Worm (Caenorhabditis elegans) whole organism, L4 larva: ENCODE results near the gene F14F7.4.

Experiments
- F10B5.3 ChIP-seq: sonication (generic microtip); optimal IDR thresholded peaks from 2 replicates; lab custom pipeline; 2016; ENCODE audit warnings: mild to moderate bottlenecking, missing genetic modification characterization, missing compliant biosample characterization
- F26F4.8 ChIP-seq: fragments of 200-800 bp; sonication (Bioruptor generic); conservative IDR thresholded peaks from 2 replicates; pipeline ENCODE4 v1.3.6; 2022; ENCODE audit warnings: missing genetic modification characterization, missing compliant biosample characterization
- R02D3.7 ChIP-seq: fragments of 150-350 bp; sonication (generic microtip); optimal IDR thresholded peaks from 3 replicates; lab custom pipeline; 2014; ENCODE audit warnings: missing biosample characterization, missing genetic modification characterization
- Y48G9A.11 ChIP-seq: fragments of 200-800 bp; sonication (Bioruptor generic); IDR thresholded peaks from 2 replicates; pipeline ENCODE4 v1.3.6; 2022; ENCODE audit warnings: missing genetic modification reagents, missing genetic modification characterization, missing compliant biosample characterization
- ZK337.2 ChIP-seq: fragments of 200-800 bp; sonication (Bioruptor generic); IDR thresholded peaks from 2 replicates; pipeline ENCODE4 v1.3.6; 2022; ENCODE audit warnings: missing genetic modification reagents, missing genetic modification characterization, missing compliant biosample characterization
- aha-1 ChIP-seq: fragments of 150-350 bp; peaks from one replicate; lab custom pipeline; 2014; ENCODE audit warnings: missing biosample characterization, missing genetic modification characterization
- aly-2 ChIP-seq: sonication (generic microtip); optimal IDR thresholded peaks from 2 replicates; lab custom pipeline; 2018; ENCODE audit warnings: missing biosample characterization, missing genetic modification characterization
- ceh-20 ChIP-seq: fragments of 200-800 bp; sonication (Bioruptor generic); IDR thresholded peaks from 2 replicates; pipeline ENCODE4 v1.3.6; 2022; ENCODE audit warnings: missing genetic modification reagents, missing genetic modification characterization, missing compliant biosample characterization
- ceh-28 ChIP-seq: fragments of 150-350 bp; optimal IDR thresholded peaks from 2 replicates; lab custom pipeline; 2014; ENCODE audit warnings: missing biosample characterization, missing genetic modification reagents, missing genetic modification characterization
- ceh-82 ChIP-seq: sonication (generic microtip); optimal IDR thresholded peaks from 2 replicates; lab custom pipeline; 2017; ENCODE audit warnings: missing biosample characterization, missing genetic modification characterization
- cey-2 ChIP-seq: sonication (generic microtip); optimal IDR thresholded peaks from 3 replicates; lab custom pipeline; 2017; ENCODE audit warnings: missing genetic modification characterization, mild to moderate bottlenecking, missing compliant biosample characterization, antibody characterized with exemption, borderline replicate concordance; ENCODE audit not compliant: insufficient read depth
- ctbp-1 ChIP-seq: fragments of 200-800 bp; sonication (Bioruptor generic); IDR thresholded peaks from 2 replicates; pipeline ENCODE4 v1.3.6; 2022; ENCODE audit warnings: missing genetic modification reagents, missing genetic modification characterization, missing compliant biosample characterization
- daf-19 ChIP-seq: fragments of 200-800 bp; sonication (Bioruptor generic); conservative IDR thresholded peaks from 2 replicates; pipeline ENCODE4 v1.3.6; 2022; ENCODE audit warnings: missing genetic modification characterization, missing compliant biosample characterization
- dmd-6 ChIP-seq: fragments of 200-800 bp; sonication (Bioruptor generic); IDR thresholded peaks from 2 replicates; pipeline ENCODE4 v1.3.6; 2022; ENCODE audit warnings: missing genetic modification reagents, missing genetic modification characterization, missing compliant biosample characterization
- dve-1 ChIP-seq: sonication (generic microtip); optimal IDR thresholded peaks from 2 replicates; lab custom pipeline; 2017; ENCODE audit warnings: antibody characterized with exemption, mild to moderate bottlenecking, missing genetic modification characterization, missing compliant biosample characterization; ENCODE audit not compliant: insufficient read depth
- egl-27 ChIP-seq: sonication (generic microtip); optimal IDR thresholded peaks from 3 replicates; lab custom pipeline; 2017; ENCODE audit warnings: missing biosample characterization, missing genetic modification reagents, missing genetic modification characterization
- fkh-10 ChIP-seq: fragments of 150-350 bp; optimal IDR thresholded peaks from 2 replicates; lab custom pipeline; 2014; ENCODE audit warnings: missing biosample characterization, missing genetic modification reagents, missing genetic modification characterization
- hlh-11 ChIP-seq: fragments of 200-800 bp; sonication (Bioruptor generic); optimal IDR thresholded peaks from 2 replicates; lab custom pipeline; 2018; ENCODE audit warnings: mild to moderate bottlenecking, missing genetic modification characterization, missing compliant biosample characterization
- hmg-1.1 ChIP-seq: fragments of 200-800 bp; sonication (Bioruptor generic); IDR thresholded peaks from 2 replicates; pipeline ENCODE4 v1.3.6; 2022; ENCODE audit warnings: missing genetic modification reagents, missing genetic modification characterization, missing compliant biosample characterization
- lin-1 ChIP-seq: fragments of 200-800 bp; sonication (Bioruptor generic); IDR thresholded peaks from 2 replicates; pipeline ENCODE4 v1.3.6; 2022; ENCODE audit warnings: missing genetic modification reagents, missing genetic modification characterization, missing compliant biosample characterization
- lin-38 ChIP-seq: fragments of 200-800 bp; sonication (Bioruptor generic); IDR thresholded peaks from 2 replicates; pipeline ENCODE4 v1.3.6; 2022; ENCODE audit warnings: missing genetic modification reagents, missing genetic modification characterization, missing compliant biosample characterization
- madf-9 ChIP-seq: fragments of 200-800 bp; sonication (Bioruptor generic); conservative IDR thresholded peaks from 2 replicates; pipeline ENCODE4 v1.3.6; 2022; ENCODE audit warnings: missing genetic modification reagents, missing genetic modification characterization, missing compliant biosample characterization
- mdl-1 ChIP-seq, 2 experiments: fragments of 150-350 bp in 1 of 2; sonication (generic microtip) in 1 of 2; optimal IDR thresholded peaks; 2 replicates each; lab custom pipeline; 2014 to 2017; ENCODE audit warnings: missing biosample characterization in 2 of 2, missing genetic modification characterization in 2 of 2
- mes-2 ChIP-seq: sonication (generic microtip); optimal IDR thresholded peaks from 2 replicates; lab custom pipeline; 2016; ENCODE audit warnings: missing genotype, mild to moderate bottlenecking, missing genetic modification characterization, missing compliant biosample characterization; ENCODE audit not compliant: poor library complexity, severe bottlenecking
- nhr-111 ChIP-seq: fragments of 200-800 bp; sonication (Bioruptor generic); optimal IDR thresholded peaks from 2 replicates; lab custom pipeline; 2018; ENCODE audit warnings: mild to moderate bottlenecking, missing genetic modification characterization, missing compliant biosample characterization
- nhr-237 ChIP-seq: sonication (generic microtip); optimal IDR thresholded peaks from 2 replicates; lab custom pipeline; 2017; ENCODE audit warnings: missing biosample characterization, missing genetic modification characterization
- nhr-28 ChIP-seq: fragments of 150-350 bp; optimal IDR thresholded peaks from 2 replicates; lab custom pipeline; 2014; ENCODE audit warnings: missing biosample characterization, missing genetic modification characterization
- nhr-41 ChIP-seq: fragments of 200-800 bp; sonication (Bioruptor generic); IDR thresholded peaks from 2 replicates; pipeline ENCODE4 v1.3.6; 2022; ENCODE audit warnings: missing genetic modification reagents, missing genetic modification characterization, missing compliant biosample characterization
- nhr-6 ChIP-seq: fragments of 150-350 bp; optimal IDR thresholded peaks from 2 replicates; lab custom pipeline; 2014; ENCODE audit warnings: missing biosample characterization, missing genetic modification characterization
- pqm-1 ChIP-seq: sonication (generic microtip); optimal IDR thresholded peaks from 2 replicates; lab custom pipeline; 2017; ENCODE audit warnings: missing biosample characterization, missing genetic modification characterization
- sdz-12 ChIP-seq: fragments of 200-800 bp; sonication (Bioruptor generic); optimal IDR thresholded peaks from 2 replicates; lab custom pipeline; 2018; ENCODE audit warnings: mild to moderate bottlenecking, missing genetic modification characterization, missing compliant biosample characterization
- skn-1 ChIP-seq: fragments of 150-350 bp; optimal IDR thresholded peaks from 2 replicates; lab custom pipeline; 2014; ENCODE audit warnings: missing biosample characterization, missing genetic modification characterization
- snpc-4 ChIP-seq: fragments of 150-350 bp; optimal IDR thresholded peaks from 2 replicates; lab custom pipeline; 2014; ENCODE audit warnings: missing biosample characterization, missing genetic modification characterization
- spr-3 ChIP-seq: fragments of 200-800 bp; sonication (Bioruptor generic); optimal IDR thresholded peaks from 2 replicates; lab custom pipeline; 2018; ENCODE audit warnings: mild to moderate bottlenecking, missing genetic modification characterization, missing compliant biosample characterization
- tag-97 ChIP-seq: fragments of 200-800 bp; sonication (Bioruptor generic); IDR thresholded peaks from 2 replicates; pipeline ENCODE4 v1.3.6; 2022; ENCODE audit warnings: missing genetic modification characterization, missing compliant biosample characterization
- tra-1 ChIP-seq: fragments of 200-800 bp; sonication (Bioruptor generic); IDR thresholded peaks from 2 replicates; pipeline ENCODE4 v1.3.6; 2022; ENCODE audit warnings: missing genetic modification reagents, missing genetic modification characterization, missing compliant biosample characterization
- unc-62 ChIP-seq, 3 experiments: fragments of 150-350 bp in 1 of 3; sonication (generic microtip); optimal IDR thresholded peaks in 2 of 3; peaks in 1 of 3; 1 replicate in 1 of 3; 2 replicates in 2 of 3; lab custom pipeline; 2014 to 2017; ENCODE audit warnings: missing biosample characterization in 3 of 3, missing genetic modification characterization in 3 of 3, missing genetic modification reagents in 3 of 3, missing genotype in 1 of 3
- zfp-3 ChIP-seq: fragments of 200-800 bp; sonication (Bioruptor generic); conservative IDR thresholded peaks from 2 replicates; pipeline ENCODE4 v1.3.6; 2022; ENCODE audit warnings: missing genetic modification reagents, missing genetic modification characterization, missing compliant biosample characterization
- zip-11 ChIP-seq: fragments of 200-800 bp; sonication (Bioruptor generic); IDR thresholded peaks from 2 replicates; pipeline ENCODE4 v1.3.6; 2022; ENCODE audit warnings: missing genetic modification characterization, missing compliant biosample characterization
- ztf-11 ChIP-seq: fragments of 150-350 bp; optimal IDR thresholded peaks from 2 replicates; lab custom pipeline; 2014; ENCODE audit warnings: missing biosample characterization, missing genetic modification characterization

Gene F14F7.4

ce11 chrIII:13015754-13016317 is 13.7 kb downstream of the F14F7.4 start (continued):
- TF ChIP-seq madf-9 = no peak; the same call in 1 of the 2 replicates
- TF ChIP-seq nhr-111 = peak; percentile 47
- TF ChIP-seq skn-1 (tag; lab: Kevin White, UChicago) = no peak
- peak; percentile 17 for TF ChIP-seq nhr-6 (tag; lab: Kevin White, UChicago)
- TF ChIP-seq tag-97 (GFP tag; lab: Robert Waterston, UW) = no peak
- peak; percentile 80 for TF ChIP-seq lin-38 (GFP tag; lab: Robert Waterston, UW)
- no peak for TF ChIP-seq ceh-82
- TF ChIP-seq F10B5.3 (tag; lab: Kevin White, UChicago) = no peak
- peak; percentile 75 for TF ChIP-seq mes-2
- TF ChIP-seq mdl-1 (tag; optimal IDR thresholded peaks at IDR 0.05; lab: Kevin White, UChicago) = peak in 1 of 2 experiments; percentile 30
- peak; percentile 77 for TF ChIP-seq ZK337.2 (GFP tag; lab: Robert Waterston, UW)
- TF ChIP-seq zfp-3 = 0 out of 2 replicates have a peak, but pooled peaks have one; percentile 28
- TF ChIP-seq snpc-4 (tag; lab: Kevin White, UChicago) = no peak
- TF ChIP-seq ctbp-1 (GFP tag; lab: Robert Waterston, UW) = peak; percentile 75; the same call in 1 of the 2 replicates
- TF ChIP-seq R02D3.7 (tag; lab: Kevin White, UChicago) = no peak
- TF ChIP-seq egl-27 (tag; lab: Kevin White, UChicago) = no peak

- TF ChIP-seq unc-62 (GFP tag; optimal IDR thresholded peaks at IDR 0.05 in 1 of 2; lab: Kevin White, UChicago) (peak in 1 of 2 experiments; percentile 66), unc-62 (tag; optimal IDR thresholded peaks at IDR 0.05; lab: Kevin White, UChicago) (no peak), nhr-28 (no peak)
Observed at ce11 chrIII:13013912-13014311, 15.6 kb downstream of the F14F7.4 start.

- TF ChIP-seq unc-62 (GFP tag; optimal IDR thresholded peaks at IDR 0.05 in 1 of 2; lab: Kevin White, UChicago) = peak in 1 of 2 experiments; percentile 99
- no peak for TF ChIP-seq unc-62 (tag; optimal IDR thresholded peaks at IDR 0.05; lab: Kevin White, UChicago)
- peak; percentile 80 for TF ChIP-seq aha-1
- no peak for TF ChIP-seq dmd-6 (GFP tag; lab: Robert Waterston, UW)
- peak; percentile 3 for TF ChIP-seq mes-2
- no peak for TF ChIP-seq pqm-1
- TF ChIP-seq hlh-11 (tag; lab: Kevin White, UChicago) = peak; percentile 17
- TF ChIP-seq Y48G9A.11 = no peak
- peak; percentile 44 for TF ChIP-seq nhr-28
- no peak for TF ChIP-seq zip-11 (GFP tag; lab: Robert Waterston, UW)
- TF ChIP-seq dve-1 = no peak
Observed at ce11 chrIII:13011927-13012326, 17.6 kb downstream of the F14F7.4 start.

- TF ChIP-seq ztf-11 (tag; lab: Kevin White, UChicago) (no peak), ceh-28 (tag; lab: Kevin White, UChicago) (peak; percentile 36), dve-1 (no peak), sdz-12 (no peak), zip-11 (GFP tag; lab: Robert Waterston, UW) (no peak)
Observed at ce11 chrIII:13005161-13005560, 24.3 kb downstream of the F14F7.4 start, which contains the start of gene snf-7. Gene snf-7 (plus strand): TSS chrIII:13005461.

- no peak for TF ChIP-seq ceh-20 (GFP tag; lab: Robert Waterston, UW)
- no peak for TF ChIP-seq tra-1
- TF ChIP-seq unc-62 (GFP tag; optimal IDR thresholded peaks at IDR 0.05 in 1 of 2; lab: Kevin White, UChicago) = peak in 1 of 2 experiments; percentile 9
- TF ChIP-seq unc-62 (tag; optimal IDR thresholded peaks at IDR 0.05; lab: Kevin White, UChicago) = no peak
Observed at ce11 chrIII:13004316-13004715, 25.2 kb downstream of the F14F7.4 start.

ce11 chrIII:13002098-13002497 is 27.4 kb downstream of the F14F7.4 start, which contains the start of gene ZK1010.10:
Gene ZK1010.10 (plus strand): TSS chrIII:13002383.
- TF ChIP-seq nhr-41 (GFP tag; lab: Robert Waterston, UW) = no peak
- no peak for TF ChIP-seq lin-1 (GFP tag; lab: Robert Waterston, UW)
- TF ChIP-seq R02D3.7 (tag; lab: Kevin White, UChicago) = no peak
- peak; percentile 11 for TF ChIP-seq fkh-10 (GFP tag; lab: Kevin White, UChicago)
- TF ChIP-seq dmd-6 (GFP tag; lab: Robert Waterston, UW) = peak; percentile 29; the same call in 1 of the 2 replicates
- peak; percentile 58; the same call in 1 of the 2 replicates for TF ChIP-seq hmg-1.1 (GFP tag; lab: Robert Waterston, UW)
- no peak for TF ChIP-seq daf-19 (GFP tag; lab: Robert Waterston, UW)
- TF ChIP-seq snpc-4 (tag; lab: Kevin White, UChicago) = no peak
- no peak for TF ChIP-seq madf-9
- TF ChIP-seq ztf-11 (tag; lab: Kevin White, UChicago) = no peak
- no peak for TF ChIP-seq aly-2 (tag; lab: Kevin White, UChicago)
- TF ChIP-seq F26F4.8 (GFP tag; lab: Robert Waterston, UW) = no peak
- no peak for TF ChIP-seq pqm-1
- peak; percentile 43 for TF ChIP-seq nhr-6 (tag; lab: Kevin White, UChicago)
- TF ChIP-seq cey-2 (tag; lab: Kevin White, UChicago) = no peak
- no peak for TF ChIP-seq spr-3
- no peak for TF ChIP-seq nhr-237 (tag; lab: Kevin White, UChicago)
